Worm (Caenorhabditis elegans) whole organism, L4 larva: ENCODE results near the gene Y55F3BR.6.

Experiments
- F26F4.8 ChIP-seq: fragments of 200-800 bp; sonication (Bioruptor generic); conservative IDR thresholded peaks from 2 replicates; pipeline ENCODE4 v1.3.6; 2022; ENCODE audit warnings: missing genetic modification characterization, missing compliant biosample characterization
- R02D3.7 ChIP-seq: fragments of 150-350 bp; sonication (generic microtip); optimal IDR thresholded peaks from 3 replicates; lab custom pipeline; 2014; ENCODE audit warnings: missing biosample characterization, missing genetic modification characterization
- T20F7.1 ChIP-seq: fragments of 200-800 bp; sonication (Bioruptor generic); optimal IDR thresholded peaks from 2 replicates; lab custom pipeline; 2018; ENCODE audit warnings: mild to moderate bottlenecking, missing genetic modification characterization, missing compliant biosample characterization
- T26A8.4 ChIP-seq: fragments of 200-800 bp; sonication (Bioruptor generic); IDR thresholded peaks from 2 replicates; pipeline ENCODE4 v1.3.6; 2022; ENCODE audit warnings: missing genetic modification characterization, missing compliant biosample characterization
- Y5F2A.4 ChIP-seq: fragments of 200-800 bp; sonication (Bioruptor generic); optimal IDR thresholded peaks from 2 replicates; lab custom pipeline; 2018; ENCODE audit warnings: mild to moderate bottlenecking, missing genetic modification characterization, missing compliant biosample characterization
- ZK337.2 ChIP-seq: fragments of 200-800 bp; sonication (Bioruptor generic); IDR thresholded peaks from 2 replicates; pipeline ENCODE4 v1.3.6; 2022; ENCODE audit warnings: missing genetic modification reagents, missing genetic modification characterization, missing compliant biosample characterization
- ZK546.5 ChIP-seq, 2 experiments: sonication (generic microtip); optimal IDR thresholded peaks; 2 replicates each; lab custom pipeline; 2017; ENCODE audit warnings: missing biosample characterization in 2 of 2, missing genetic modification characterization in 2 of 2
- aly-2 ChIP-seq: sonication (generic microtip); optimal IDR thresholded peaks from 2 replicates; lab custom pipeline; 2018; ENCODE audit warnings: missing biosample characterization, missing genetic modification characterization
- ceh-20 ChIP-seq: fragments of 200-800 bp; sonication (Bioruptor generic); IDR thresholded peaks from 2 replicates; pipeline ENCODE4 v1.3.6; 2022; ENCODE audit warnings: missing genetic modification reagents, missing genetic modification characterization, missing compliant biosample characterization
- ceh-28 ChIP-seq: fragments of 150-350 bp; optimal IDR thresholded peaks from 2 replicates; lab custom pipeline; 2014; ENCODE audit warnings: missing biosample characterization, missing genetic modification reagents, missing genetic modification characterization
- ceh-32 ChIP-seq: sonication (generic microtip); optimal IDR thresholded peaks from 2 replicates; lab custom pipeline; 2016; ENCODE audit warnings: mild to moderate bottlenecking, missing genetic modification characterization, missing compliant biosample characterization; ENCODE audit not compliant: poor library complexity
- ceh-62 ChIP-seq: sonication (generic microtip); optimal IDR thresholded peaks from 2 replicates; lab custom pipeline; 2017; ENCODE audit warnings: missing biosample characterization, missing genetic modification characterization
- ceh-82 ChIP-seq: sonication (generic microtip); optimal IDR thresholded peaks from 2 replicates; lab custom pipeline; 2017; ENCODE audit warnings: missing biosample characterization, missing genetic modification characterization
- daf-12 ChIP-seq: fragments of 150-350 bp; optimal IDR thresholded peaks from 2 replicates; lab custom pipeline; 2014; ENCODE audit warnings: missing biosample characterization, missing genetic modification reagents, missing genetic modification characterization
- dmd-6 ChIP-seq: fragments of 200-800 bp; sonication (Bioruptor generic); IDR thresholded peaks from 2 replicates; pipeline ENCODE4 v1.3.6; 2022; ENCODE audit warnings: missing genetic modification reagents, missing genetic modification characterization, missing compliant biosample characterization
- duxl-1 ChIP-seq: sonication (generic microtip); optimal IDR thresholded peaks from 2 replicates; lab custom pipeline; 2016; ENCODE audit warnings: mild to moderate bottlenecking, missing genetic modification characterization, moderate library complexity, missing compliant biosample characterization; ENCODE audit not compliant: poor library complexity
- egl-43 ChIP-seq: fragments of 200-800 bp; sonication (Bioruptor generic); IDR thresholded peaks from 2 replicates; pipeline ENCODE4 v1.3.6; 2022; ENCODE audit warnings: missing genetic modification reagents, missing genetic modification characterization, missing compliant biosample characterization
- fkh-10 ChIP-seq: fragments of 150-350 bp; optimal IDR thresholded peaks from 2 replicates; lab custom pipeline; 2014; ENCODE audit warnings: missing biosample characterization, missing genetic modification reagents, missing genetic modification characterization
- fos-1 ChIP-seq: fragments of 150-350 bp; optimal IDR thresholded peaks from 2 replicates; lab custom pipeline; 2014; ENCODE audit warnings: missing biosample characterization, missing genetic modification characterization
- gei-8 ChIP-seq: fragments of 200-800 bp; sonication (Bioruptor generic); optimal IDR thresholded peaks from 2 replicates; lab custom pipeline; 2018; ENCODE audit warnings: mild to moderate bottlenecking, missing genetic modification characterization, missing compliant biosample characterization
- hif-1 ChIP-seq, 2 experiments: sonication (generic microtip); optimal IDR thresholded peaks; 2 replicates each; lab custom pipeline; 2016 to 2017; ENCODE audit warnings: missing compliant biosample characterization in 2 of 2, missing genetic modification characterization in 2 of 2, missing genetic modification reagents in 2 of 2, missing genotype in 2 of 2, mild to moderate bottlenecking in 1 of 2
- hlh-11 ChIP-seq: fragments of 200-800 bp; sonication (Bioruptor generic); optimal IDR thresholded peaks from 2 replicates; lab custom pipeline; 2018; ENCODE audit warnings: mild to moderate bottlenecking, missing genetic modification characterization, missing compliant biosample characterization
- hlh-30 ChIP-seq: sonication (generic microtip); optimal IDR thresholded peaks from 2 replicates; lab custom pipeline; 2017; ENCODE audit warnings: antibody characterized with exemption, mild to moderate bottlenecking, missing genetic modification characterization, missing compliant biosample characterization; ENCODE audit not compliant: insufficient read depth
- hmg-1.1 ChIP-seq: fragments of 200-800 bp; sonication (Bioruptor generic); IDR thresholded peaks from 2 replicates; pipeline ENCODE4 v1.3.6; 2022; ENCODE audit warnings: missing genetic modification reagents, missing genetic modification characterization, missing compliant biosample characterization
- lin-13 ChIP-seq: fragments of 150-350 bp; optimal IDR thresholded peaks from 2 replicates; lab custom pipeline; 2014; ENCODE audit warnings: missing biosample characterization, missing genetic modification reagents, missing genetic modification characterization
- lir-3 ChIP-seq: sonication (generic microtip); optimal IDR thresholded peaks from 2 replicates; lab custom pipeline; 2016; ENCODE audit warnings: mild to moderate bottlenecking, missing genetic modification characterization, missing compliant biosample characterization
- madf-5 ChIP-seq, 2 experiments: fragments of 200-800 bp; sonication (Bioruptor generic); IDR thresholded peaks; 2 replicates each; pipeline ENCODE4 v1.3.6; 2022; ENCODE audit warnings: missing compliant biosample characterization in 2 of 2, missing genetic modification characterization in 2 of 2
- madf-9 ChIP-seq: fragments of 200-800 bp; sonication (Bioruptor generic); conservative IDR thresholded peaks from 2 replicates; pipeline ENCODE4 v1.3.6; 2022; ENCODE audit warnings: missing genetic modification reagents, missing genetic modification characterization, missing compliant biosample characterization
- mdl-1 ChIP-seq, 2 experiments: fragments of 150-350 bp in 1 of 2; sonication (generic microtip) in 1 of 2; optimal IDR thresholded peaks; 2 replicates each; lab custom pipeline; 2014 to 2017; ENCODE audit warnings: missing biosample characterization in 2 of 2, missing genetic modification characterization in 2 of 2
- mep-1 ChIP-seq: fragments of 150-350 bp; sonication (generic microtip); optimal IDR thresholded peaks from 3 replicates; lab custom pipeline; 2014; ENCODE audit warnings: missing biosample characterization, missing genetic modification characterization
- nhr-10 ChIP-seq: fragments of 150-350 bp; optimal IDR thresholded peaks from 2 replicates; lab custom pipeline; 2014; ENCODE audit warnings: missing biosample characterization, missing genetic modification characterization
- nhr-102 ChIP-seq: sonication (generic microtip); optimal IDR thresholded peaks from 2 replicates; lab custom pipeline; 2016; ENCODE audit warnings: mild to moderate bottlenecking, missing genetic modification characterization, moderate library complexity, missing compliant biosample characterization
- nhr-11 ChIP-seq: fragments of 150-350 bp; optimal IDR thresholded peaks from 2 replicates; lab custom pipeline; 2014; ENCODE audit warnings: missing biosample characterization, missing genetic modification characterization
- nhr-25 ChIP-seq: sonication (generic microtip); optimal IDR thresholded peaks from 2 replicates; lab custom pipeline; 2017; ENCODE audit warnings: missing genetic modification characterization, mild to moderate bottlenecking, missing compliant biosample characterization, antibody characterized with exemption, moderate library complexity, borderline replicate concordance; ENCODE audit not compliant: insufficient read depth
- nhr-42 ChIP-seq: fragments of 200-800 bp; sonication (Bioruptor generic); IDR thresholded peaks from 2 replicates; pipeline ENCODE4 v1.3.6; 2022; ENCODE audit warnings: missing genetic modification characterization, missing compliant biosample characterization
- nhr-76 ChIP-seq: fragments of 150-350 bp; optimal IDR thresholded peaks from 2 replicates; lab custom pipeline; 2014; ENCODE audit warnings: missing biosample characterization, missing genetic modification characterization
- nhr-77 ChIP-seq: fragments of 150-350 bp; optimal IDR thresholded peaks from 2 replicates; lab custom pipeline; 2014; ENCODE audit warnings: missing biosample characterization, missing genetic modification characterization
- pha-4 ChIP-seq, 2 experiments: fragments of 150-350 bp in 1 of 2; fragments of 200-800 bp in 1 of 2; sonication (Bioruptor generic) in 1 of 2; IDR thresholded peaks in 1 of 2; optimal IDR thresholded peaks in 1 of 2; 2 replicates each; pipeline versions ENCODE4 v1.3.6 to Lab custom; 2014 to 2022; ENCODE audit warnings: missing genetic modification characterization in 2 of 2, missing genetic modification reagents in 2 of 2, missing biosample characterization in 1 of 2, missing compliant biosample characterization in 1 of 2
- php-3 ChIP-seq: fragments of 200-800 bp; sonication (Bioruptor generic); IDR thresholded peaks from 2 replicates; pipeline ENCODE4 v1.3.6; 2022; ENCODE audit warnings: missing genetic modification reagents, missing genetic modification characterization, missing compliant biosample characterization
- pqm-1 ChIP-seq: sonication (generic microtip); optimal IDR thresholded peaks from 2 replicates; lab custom pipeline; 2017; ENCODE audit warnings: missing biosample characterization, missing genetic modification characterization
- rbr-2 ChIP-seq: sonication (generic microtip); optimal IDR thresholded peaks from 2 replicates; lab custom pipeline; 2016; ENCODE audit warnings: missing genotype, missing genetic modification characterization, missing compliant biosample characterization
- set-16 ChIP-seq: fragments of 200-800 bp; sonication (Bioruptor generic); IDR thresholded peaks from 2 replicates; pipeline ENCODE4 v1.3.6; 2022; ENCODE audit warnings: missing genetic modification reagents, missing genetic modification characterization, missing compliant biosample characterization
- snpc-4 ChIP-seq: fragments of 150-350 bp; optimal IDR thresholded peaks from 2 replicates; lab custom pipeline; 2014; ENCODE audit warnings: missing biosample characterization, missing genetic modification characterization
- spr-1 ChIP-seq: sonication (generic microtip); optimal IDR thresholded peaks from 2 replicates; lab custom pipeline; 2016; ENCODE audit warnings: mild to moderate bottlenecking, missing genetic modification characterization, missing compliant biosample characterization
- unc-62 ChIP-seq, 3 experiments: fragments of 150-350 bp in 1 of 3; sonication (generic microtip); optimal IDR thresholded peaks in 2 of 3; peaks in 1 of 3; 1 replicate in 1 of 3; 2 replicates in 2 of 3; lab custom pipeline; 2014 to 2017; ENCODE audit warnings: missing biosample characterization in 3 of 3, missing genetic modification characterization in 3 of 3, missing genetic modification reagents in 3 of 3, missing genotype in 1 of 3
- zip-11 ChIP-seq: fragments of 200-800 bp; sonication (Bioruptor generic); IDR thresholded peaks from 2 replicates; pipeline ENCODE4 v1.3.6; 2022; ENCODE audit warnings: missing genetic modification characterization, missing compliant biosample characterization
- zip-2 ChIP-seq: fragments of 150-350 bp; optimal IDR thresholded peaks from 2 replicates; lab custom pipeline; 2014; ENCODE audit warnings: missing biosample characterization, missing genetic modification characterization
- ztf-11 ChIP-seq: fragments of 150-350 bp; optimal IDR thresholded peaks from 2 replicates; lab custom pipeline; 2014; ENCODE audit warnings: missing biosample characterization, missing genetic modification characterization
- ztf-7 ChIP-seq: fragments of 150-350 bp; optimal IDR thresholded peaks from 2 replicates; lab custom pipeline; 2014; ENCODE audit warnings: missing biosample characterization, missing genetic modification characterization

Gene Y55F3BR.6

ce11 chrIV:884707-885394 is 42.9 kb upstream of the Y55F3BR.6 start, which contains the start of gene mak-2 (continued):
- no peak for TF ChIP-seq nhr-25 (tag; lab: Kevin White, UChicago)
- TF ChIP-seq snpc-4 (tag; lab: Kevin White, UChicago): no peak
- TF ChIP-seq nhr-77 (tag; lab: Kevin White, UChicago): peak; percentile 74
- no peak for TF ChIP-seq nhr-10 (tag; lab: Kevin White, UChicago)
- TF ChIP-seq nhr-42 (GFP tag; lab: Robert Waterston, UW): no peak
- no peak for TF ChIP-seq php-3 (GFP tag; lab: Robert Waterston, UW)
- TF ChIP-seq dmd-6 (GFP tag; lab: Robert Waterston, UW): peak; percentile 63
- TF ChIP-seq ceh-32 (tag; lab: Kevin White, UChicago): no peak
- TF ChIP-seq spr-1 (tag; lab: Kevin White, UChicago): no peak
- peak; percentile 67 for TF ChIP-seq hmg-1.1 (GFP tag; lab: Robert Waterston, UW)
- TF ChIP-seq zip-2 (tag; lab: Kevin White, UChicago): no peak
- TF ChIP-seq hlh-11 (tag; lab: Kevin White, UChicago): peak; percentile 71
- no peak for TF ChIP-seq Y5F2A.4 (GFP tag; lab: Kevin White, UChicago)
- no peak for TF ChIP-seq ceh-62 (tag; lab: Kevin White, UChicago)
- peak in 1 of 2 experiments; percentile 47 for TF ChIP-seq mdl-1 (tag; optimal IDR thresholded peaks at IDR 0.05; lab: Kevin White, UChicago)
- peak in 1 of 2 experiments; percentile 43 for TF ChIP-seq hif-1 (tag; optimal IDR thresholded peaks at IDR 0.05; lab: Kevin White, UChicago)
- no peak for TF ChIP-seq ZK546.5 (tag; optimal IDR thresholded peaks at IDR 0.05; lab: Kevin White, UChicago)
- no peak for TF ChIP-seq ceh-28 (tag; lab: Kevin White, UChicago)
- TF ChIP-seq mep-1 (tag; lab: Kevin White, UChicago): peak; percentile 86
- no peak for TF ChIP-seq ZK337.2 (GFP tag; lab: Robert Waterston, UW)
- TF ChIP-seq fos-1 (tag; lab: Kevin White, UChicago): no peak
- TF ChIP-seq lin-13 (GFP tag; lab: Kevin White, UChicago): peak; percentile 78
- no peak for TF ChIP-seq zip-11 (GFP tag; lab: Robert Waterston, UW)
- TF ChIP-seq ceh-20 (GFP tag; lab: Robert Waterston, UW): 0 out of 2 replicates have a peak, but pooled peaks have one; percentile 34
- no peak for TF ChIP-seq pha-4 (GFP tag; IDR thresholded peaks at IDR 0.05; lab: Robert Waterston, UW)
- peak; percentile 12 for TF ChIP-seq pha-4 (tag; optimal IDR thresholded peaks at IDR 0.05; lab: Kevin White, UChicago)
- no peak for TF ChIP-seq R02D3.7 (tag; lab: Kevin White, UChicago)
- TF ChIP-seq ceh-82: no peak
- no peak for TF ChIP-seq madf-5 (GFP tag; IDR thresholded peaks at IDR 0.05; lab: Robert Waterston, UW)
- no peak for TF ChIP-seq gei-8 (GFP tag; lab: Kevin White, UChicago)
- peak; percentile 74 for TF ChIP-seq pqm-1
- peak; percentile 52 for TF ChIP-seq nhr-11 (tag; lab: Kevin White, UChicago)
- no peak for TF ChIP-seq madf-9 (GFP tag; lab: Robert Waterston, UW)
- peak; percentile 7 for TF ChIP-seq fkh-10
- no peak for TF ChIP-seq ztf-11 (tag; lab: Kevin White, UChicago)
- TF ChIP-seq aly-2 (tag; lab: Kevin White, UChicago): no peak
- peak; percentile 26 for TF ChIP-seq nhr-102 (tag; lab: Kevin White, UChicago)
- TF ChIP-seq unc-62 (GFP tag; optimal IDR thresholded peaks at IDR 0.05 in 1 of 2; lab: Kevin White, UChicago): peak in 1 of 2 experiments; percentile 98
- TF ChIP-seq unc-62 (tag; optimal IDR thresholded peaks at IDR 0.05; lab: Kevin White, UChicago): no peak
- TF ChIP-seq T20F7.1 (GFP tag; lab: Kevin White, UChicago): no peak
- peak; percentile 68 for TF ChIP-seq rbr-2 (tag; lab: Kevin White, UChicago)
- no peak for TF ChIP-seq ztf-7 (tag; lab: Kevin White, UChicago)
- TF ChIP-seq daf-12 (tag; lab: Kevin White, UChicago): no peak
- no peak for TF ChIP-seq set-16
- TF ChIP-seq duxl-1 (tag; lab: Kevin White, UChicago): peak; percentile 27
- TF ChIP-seq egl-43 (GFP tag; lab: Robert Waterston, UW): no peak; the same call in 1 of the 2 replicates
- TF ChIP-seq nhr-76 (tag; lab: Kevin White, UChicago): no peak
- no peak for TF ChIP-seq lir-3
- TF ChIP-seq T26A8.4: no peak; the same call in 1 of the 2 replicates
- TF ChIP-seq hlh-30 (tag; lab: Kevin White, UChicago): peak; percentile 75
- no peak for TF ChIP-seq F26F4.8 (GFP tag; lab: Robert Waterston, UW)
